Worm (Caenorhabditis elegans): ENCODE results near the gene dsl-2.

DNA sequence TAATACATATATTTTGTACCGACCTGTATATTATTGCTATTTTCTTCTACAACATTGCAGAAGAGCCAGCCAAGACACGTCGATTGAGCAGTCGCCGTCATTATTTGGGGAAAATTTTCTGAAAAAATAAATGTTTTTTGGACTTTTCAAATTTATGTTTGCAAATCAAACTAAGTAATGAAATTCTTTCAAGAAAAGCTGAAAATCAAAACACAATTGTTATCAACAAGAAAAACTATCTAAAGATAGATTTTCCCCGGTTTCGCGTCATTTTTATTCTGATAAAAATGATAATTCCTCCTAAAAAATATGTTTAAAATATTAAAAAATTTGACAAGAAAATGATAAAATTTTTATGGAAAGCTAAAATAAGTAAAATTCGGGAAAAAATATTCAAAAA, 46.8 kb downstream of the dsl-2 start, which contains the start of gene C50A2.3:
- TF ChIP-seq ama-1 (optimal IDR thresholded peaks at IDR 0.05), result no peak
- no peak for TF ChIP-seq ceh-30 (tag; optimal IDR thresholded peaks at IDR 0.05)
- no peak for TF ChIP-seq gmeb-2 (tag; optimal IDR thresholded peaks at IDR 0.05)
- TF ChIP-seq dve-1 (tag; optimal IDR thresholded peaks at IDR 0.05), result no peak
- no peak for TF ChIP-seq ceh-19 (GFP tag; optimal IDR thresholded peaks at IDR 0.05)
- TF ChIP-seq lin-11 (tag; optimal IDR thresholded peaks at IDR 0.05), result no peak
- no peak for TF ChIP-seq elt-4 (tag; optimal IDR thresholded peaks at IDR 0.05)
- no peak for TF ChIP-seq lim-6 (tag; optimal IDR thresholded peaks at IDR 0.05)
- no peak for TF ChIP-seq sox-2 (GFP tag; IDR thresholded peaks at IDR 0.05)
- TF ChIP-seq ets-4 (tag; optimal IDR thresholded peaks at IDR 0.05), result no peak
- TF ChIP-seq odd-2 (tag; optimal IDR thresholded peaks at IDR 0.05), result no peak
- no peak for TF ChIP-seq pha-4 (tag; optimal IDR thresholded peaks at IDR 0.05)
- no peak for TF ChIP-seq nhr-11 (tag; optimal IDR thresholded peaks at IDR 0.05)
